Fruit fly (Drosophila melanogaster) whole organism, embryonic: ENCODE results near the gene slp1.
A peak's percentile ranks its signal among the peaks of the same experiment; 100 is the strongest.

Experiments
- Abd-B ChIP-seq: fragments of 200-800 bp; sonication (Bioruptor generic); optimal IDR thresholded peaks from 2 replicates; lab custom pipeline; 2018; ENCODE audit warnings: missing biosample characterization, mild to moderate bottlenecking, missing genetic modification characterization, moderate library complexity
- Aef1 ChIP-seq: fragments of 200-800 bp; sonication (Bioruptor generic); IDR thresholded peaks from 3 replicates; pipeline ENCODE4 v1.3.6; 2022; ENCODE audit warnings: missing biosample characterization, missing genetic modification characterization
- CG13424 ChIP-seq: fragments of 200-800 bp; sonication (Bioruptor generic); optimal IDR thresholded peaks from 2 replicates; lab custom pipeline; 2019; ENCODE audit warnings: missing biosample characterization, mild to moderate bottlenecking, missing genetic modification characterization, moderate library complexity
- CG13624 ChIP-seq: fragments of 200-800 bp; sonication (Bioruptor generic); optimal IDR thresholded peaks from 2 replicates; lab custom pipeline; 2016; ENCODE audit warnings: missing biosample characterization, missing genetic modification characterization
- CG15696 ChIP-seq: fragments of 200-800 bp; sonication (Bioruptor generic); optimal IDR thresholded peaks from 2 replicates; lab custom pipeline; 2019; ENCODE audit warnings: missing biosample characterization, mild to moderate bottlenecking, missing genetic modification characterization, moderate library complexity
- CG1602 ChIP-seq: fragments of 200-800 bp; sonication (Bioruptor generic); optimal IDR thresholded peaks from 3 replicates; lab custom pipeline; 2016; ENCODE audit warnings: missing biosample characterization, missing genetic modification characterization
- CG17361 ChIP-seq: fragments of 200-800 bp; sonication (Bioruptor generic); IDR thresholded peaks from 3 replicates; pipeline ENCODE4 v1.3.6; 2022; ENCODE audit warnings: missing biosample characterization, missing genetic modification characterization
- CG18262 ChIP-seq: fragments of 200-800 bp; optimal IDR thresholded peaks from 3 replicates; lab custom pipeline; 2019; ENCODE audit warnings: missing biosample characterization, mild to moderate bottlenecking, missing genetic modification characterization, moderate library complexity
- CG2875 ChIP-seq: fragments of 200-800 bp; sonication (Bioruptor generic); optimal IDR thresholded peaks from 2 replicates; lab custom pipeline; 2017; ENCODE audit warnings: missing biosample characterization, mild to moderate bottlenecking, missing genetic modification characterization, missing genetic modification reagents
- CG3065 ChIP-seq: fragments of 200-800 bp; sonication (Bioruptor generic); optimal IDR thresholded peaks from 2 replicates; lab custom pipeline; 2016; ENCODE audit warnings: missing biosample characterization, missing genetic modification characterization
- CG31224 ChIP-seq: fragments of 200-800 bp; sonication (Bioruptor generic); IDR thresholded peaks from 2 replicates; pipeline ENCODE4 v1.3.6; 2022; ENCODE audit warnings: missing biosample characterization, missing genetic modification characterization
- CG3281 ChIP-seq: fragments of 200-800 bp; sonication (Bioruptor generic); optimal IDR thresholded peaks from 3 replicates; lab custom pipeline; 2017; ENCODE audit warnings: missing biosample characterization, mild to moderate bottlenecking, missing genetic modification characterization
- CG4424 ChIP-seq: fragments of 200-800 bp; sonication (Bioruptor generic); optimal IDR thresholded peaks from 3 replicates; lab custom pipeline; 2016; ENCODE audit warnings: missing biosample characterization, missing genetic modification characterization
- CG5953 ChIP-seq: fragments of 200-800 bp; sonication (Bioruptor generic); IDR thresholded peaks from 2 replicates; pipeline ENCODE4 v1.3.6; 2022; ENCODE audit warnings: missing biosample characterization, missing genetic modification characterization
- CG6654 ChIP-seq: fragments of 200-800 bp; sonication (Bioruptor generic); optimal IDR thresholded peaks from 2 replicates; lab custom pipeline; 2017; ENCODE audit warnings: missing biosample characterization, mild to moderate bottlenecking, missing genetic modification characterization
- CG7271 ChIP-seq: fragments of 200-800 bp; sonication (Bioruptor generic); optimal IDR thresholded peaks from 2 replicates; lab custom pipeline; 2018; ENCODE audit warnings: missing biosample characterization, mild to moderate bottlenecking, missing genetic modification characterization, moderate library complexity
- CG7372 ChIP-seq: fragments of 200-800 bp; sonication (Bioruptor generic); IDR thresholded peaks from 2 replicates; pipeline ENCODE4 v1.3.6; 2022; ENCODE audit warnings: missing biosample characterization, missing genetic modification characterization
- CG7786 ChIP-seq: fragments of 200-800 bp; sonication (Bioruptor generic); optimal IDR thresholded peaks from 2 replicates; lab custom pipeline; 2016; ENCODE audit warnings: missing biosample characterization, missing genetic modification characterization
- CG8290 ChIP-seq, 3 experiments: fragments of 200-800 bp; sonication (Bioruptor generic); optimal IDR thresholded peaks; 2 replicates each; lab custom pipeline; 2016 to 2019; ENCODE audit warnings: missing biosample characterization in 3 of 3, missing genetic modification characterization in 3 of 3, mild to moderate bottlenecking in 2 of 3, moderate library complexity in 1 of 3
- CG9932 ChIP-seq: fragments of 200-800 bp; sonication (Bioruptor generic); IDR thresholded peaks from 2 replicates; pipeline ENCODE4 v1.3.6; 2022; ENCODE audit warnings: missing biosample characterization, missing genetic modification characterization
- CTCF ChIP-seq: fragments of 200-800 bp; sonication (Bioruptor generic); optimal IDR thresholded peaks from 2 replicates; lab custom pipeline; 2017; ENCODE audit warnings: missing biosample characterization, mild to moderate bottlenecking, missing genetic modification characterization, moderate library complexity
- Dp ChIP-seq: fragments of 200-800 bp; sonication (Bioruptor generic); optimal IDR thresholded peaks from 2 replicates; lab custom pipeline; 2018; ENCODE audit warnings: missing biosample characterization, mild to moderate bottlenecking, missing genetic modification characterization, moderate library complexity
- Hand ChIP-seq: fragments of 200-800 bp; sonication (Bioruptor generic); optimal IDR thresholded peaks from 2 replicates; lab custom pipeline; 2017; ENCODE audit warnings: mild to moderate bottlenecking, missing biosample characterization, missing genetic modification reagents, missing genetic modification characterization
- Max ChIP-seq: fragments of 200-800 bp; sonication (Bioruptor generic); optimal IDR thresholded peaks from 2 replicates; lab custom pipeline; 2016; ENCODE audit warnings: missing biosample characterization, mild to moderate bottlenecking, missing genetic modification characterization
- Myb ChIP-seq: fragments of 200-800 bp; sonication (Bioruptor generic); optimal IDR thresholded peaks from 2 replicates; lab custom pipeline; 2016; ENCODE audit warnings: missing biosample characterization, missing genetic modification characterization
- Sin3A ChIP-seq: fragments of >200 bp; optimal IDR thresholded peaks from 2 replicates; lab custom pipeline; 2018
- Stat92E ChIP-seq, 3 experiments: fragments of >200 bp in 2 of 3; fragments of 200-800 bp in 1 of 3; sonication (Bioruptor generic) in 1 of 3; optimal IDR thresholded peaks; 2 replicates each; lab custom pipeline; 2017 to 2019; ENCODE audit warnings: missing biosample characterization in 3 of 3, missing genetic modification characterization in 3 of 3, mild to moderate bottlenecking in 1 of 3, moderate library complexity in 1 of 3
- Taf1 ChIP-seq: fragments of 200-800 bp; sonication (Bioruptor generic); IDR thresholded peaks from 2 replicates; pipeline ENCODE4 v1.3.6; 2022; ENCODE audit warnings: missing biosample characterization, missing genetic modification characterization
- bowl ChIP-seq: fragments of 200-800 bp; sonication (Bioruptor generic); IDR thresholded peaks from 2 replicates; pipeline ENCODE4 v1.3.6; 2022; ENCODE audit warnings: missing biosample characterization, missing genetic modification characterization
- dati ChIP-seq: fragments of 200-800 bp; sonication (Bioruptor generic); IDR thresholded peaks from 2 replicates; pipeline ENCODE4 v1.3.6; 2022; ENCODE audit warnings: missing biosample characterization, missing genetic modification characterization
- dimm ChIP-seq: fragments of 200-800 bp; sonication (Bioruptor generic); IDR thresholded peaks from 2 replicates; pipeline ENCODE4 v1.3.6; 2022; ENCODE audit warnings: missing biosample characterization, missing genetic modification characterization
- dmrt11E ChIP-seq: fragments of 200-800 bp; sonication (Bioruptor generic); optimal IDR thresholded peaks from 3 replicates; lab custom pipeline; 2018; ENCODE audit warnings: missing biosample characterization, mild to moderate bottlenecking, missing genetic modification characterization, moderate library complexity
- dpn ChIP-seq, 2 experiments: fragments of 200-800 bp; sonication (Bioruptor generic); optimal IDR thresholded peaks; 3 replicates each; lab custom pipeline; 2016; ENCODE audit warnings: missing biosample characterization in 2 of 2, missing genetic modification characterization in 2 of 2
- insv ChIP-seq, 2 experiments: fragments of 200-800 bp; sonication (Bioruptor generic); optimal IDR thresholded peaks; 3 replicates each; lab custom pipeline; 2016 to 2018; ENCODE audit warnings: missing biosample characterization in 2 of 2, missing genetic modification characterization in 2 of 2
- inv ChIP-seq: fragments of 200-800 bp; sonication (Bioruptor generic); IDR thresholded peaks from 2 replicates; pipeline ENCODE4 v1.3.6; 2022; ENCODE audit warnings: missing biosample characterization, missing genetic modification characterization; ENCODE audit not compliant: partially characterized antibody
- klu ChIP-seq: fragments of 200-800 bp; sonication (Bioruptor generic); IDR thresholded peaks from 2 replicates; pipeline ENCODE4 v1.3.6; 2022; ENCODE audit warnings: missing biosample characterization, missing genetic modification characterization
- lmd ChIP-seq: fragments of 200-800 bp; sonication (Bioruptor generic); IDR thresholded peaks from 2 replicates; pipeline ENCODE4 v1.3.6; 2022; ENCODE audit warnings: missing biosample characterization, missing genetic modification characterization
- phol ChIP-seq: fragments of 200-800 bp; sonication (Bioruptor generic); optimal IDR thresholded peaks from 3 replicates; lab custom pipeline; 2018; ENCODE audit warnings: missing biosample characterization, mild to moderate bottlenecking, missing genetic modification characterization, moderate library complexity
- scrt ChIP-seq: fragments of 200-800 bp; sonication (Bioruptor generic); optimal IDR thresholded peaks from 2 replicates; lab custom pipeline; 2018; ENCODE audit warnings: missing biosample characterization, mild to moderate bottlenecking, missing genetic modification characterization, moderate library complexity
- slou ChIP-seq: fragments of 200-800 bp; sonication (Bioruptor generic); optimal IDR thresholded peaks from 3 replicates; lab custom pipeline; 2016; ENCODE audit warnings: missing biosample characterization, missing genetic modification characterization
- sna ChIP-seq: fragments of 200-800 bp; sonication (Bioruptor generic); IDR thresholded peaks from 2 replicates; pipeline ENCODE4 v1.3.6; 2022; ENCODE audit warnings: missing biosample characterization, missing genetic modification characterization; ENCODE audit not compliant: partially characterized antibody
- stc ChIP-seq: fragments of 200-800 bp; sonication (Bioruptor generic); IDR thresholded peaks from 2 replicates; pipeline ENCODE4 v1.3.6; 2022; ENCODE audit warnings: missing biosample characterization, missing genetic modification characterization
- sug ChIP-seq: fragments of 200-800 bp; optimal IDR thresholded peaks from 2 replicates; lab custom pipeline; 2019; ENCODE audit warnings: missing biosample characterization, mild to moderate bottlenecking, missing genetic modification characterization, moderate library complexity
- tin ChIP-seq: fragments of 200-800 bp; sonication (Bioruptor generic); optimal IDR thresholded peaks from 3 replicates; lab custom pipeline; 2016; ENCODE audit warnings: missing biosample characterization, missing genetic modification characterization
- tio ChIP-seq: fragments of 200-800 bp; sonication (Bioruptor generic); optimal IDR thresholded peaks from 2 replicates; lab custom pipeline; 2017; ENCODE audit warnings: missing biosample characterization, missing genetic modification characterization, inconsistent platforms
- trem ChIP-seq: fragments of 200-800 bp; optimal IDR thresholded peaks from 3 replicates; lab custom pipeline; 2019; ENCODE audit warnings: missing biosample characterization, mild to moderate bottlenecking, missing genetic modification characterization, moderate library complexity
- twi ChIP-seq: fragments of 200-800 bp; optimal IDR thresholded peaks from 2 replicates; lab custom pipeline; 2019; ENCODE audit warnings: missing biosample characterization, mild to moderate bottlenecking, missing genetic modification characterization, moderate library complexity
- z ChIP-seq: fragments of 200-800 bp; sonication (Bioruptor generic); IDR thresholded peaks from 3 replicates; pipeline ENCODE4 v1.3.6; 2022; ENCODE audit warnings: missing biosample characterization, missing genetic modification characterization

Gene slp1

dm6 chr2L:3805274-3806196 is 19.9 kb upstream of the slp1 start (continued):
- TF ChIP-seq dimm (GFP tag; lab: Robert Waterston, UW) (no peak), dpn (GFP tag; optimal IDR thresholded peaks at IDR 0.05; lab: Kevin White, UChicago) (no peak), CG15696 (no peak), CG7372 (no peak), Aef1 (no peak; the same call in 2 of the 3 replicates), CG6654 (GFP tag; lab: Kevin White, UChicago) (no peak), trem (tag; lab: Kevin White, UChicago) (peak; percentile 10), phol (peak; percentile 68), Hand (GFP tag; lab: Kevin White, UChicago) (no peak), lmd (no peak), bowl (GFP tag; lab: Robert Waterston, UW) (peak; percentile 70; the same call in 1 of the 2 replicates), CG31224 (no peak), dati (no peak), insv (GFP tag; optimal IDR thresholded peaks at IDR 0.05; lab: Kevin White, UChicago) (no peak), CG17361 (GFP tag; lab: Robert Waterston, UW) (peak; percentile 20; the same call in 2 of the 3 replicates), tin (GFP tag; lab: Kevin White, UChicago) (peak; percentile 6), CG4424 (GFP tag; lab: Kevin White, UChicago) (peak; percentile 44), klu (GFP tag; lab: Robert Waterston, UW) (no peak), sug (tag; lab: Kevin White, UChicago) (no peak), CG5953 (0 out of 2 replicates have a peak, but pooled peaks have one; percentile 22), z (GFP tag; lab: Robert Waterston, UW) (0 out of 3 replicates have a peak, but pooled peaks have one; percentile 52), inv (GFP tag; lab: Robert Waterston, UW) (0 out of 2 replicates have a peak, but pooled peaks have one; percentile 27), CG18262 (tag; lab: Kevin White, UChicago) (peak; percentile 78), Taf1 (no peak), CG13424 (tag; lab: Kevin White, UChicago) (peak; percentile 63), Abd-B (GFP tag; lab: Kevin White, UChicago) (peak; percentile 38), CG1602 (peak; percentile 37), stc (GFP tag; lab: Robert Waterston, UW) (no peak), Stat92E (GFP tag; optimal IDR thresholded peaks at IDR 0.05; lab: Kevin White, UChicago) (no peak), Dp (no peak), Sin3A (lab: Kevin White, UChicago) (no peak), CG3065 (GFP tag; lab: Kevin White, UChicago) (no peak), CG9932 (GFP tag; lab: Robert Waterston, UW) (no peak), CG2875 (GFP tag; lab: Kevin White, UChicago) (no peak), scrt (GFP tag; lab: Kevin White, UChicago) (no peak), Max (GFP tag; lab: Kevin White, UChicago) (peak; percentile 4), Myb (GFP tag; lab: Kevin White, UChicago) (no peak), CG7786 (GFP tag; lab: Kevin White, UChicago) (no peak), dmrt11E (tag; lab: Kevin White, UChicago) (peak; percentile 39), CTCF (no peak), CG13624 (GFP tag; lab: Kevin White, UChicago) (no peak), sna (GFP tag; lab: Robert Waterston, UW) (no peak), CG3281 (GFP tag; lab: Kevin White, UChicago) (no peak), slou (no peak), CG7271 (tag; lab: Kevin White, UChicago) (no peak), CG8290 (GFP tag; optimal IDR thresholded peaks at IDR 0.05; lab: Kevin White, UChicago) (no peak), CG8290 (tag; optimal IDR thresholded peaks at IDR 0.05; lab: Kevin White, UChicago) (peak in 1 of 2 experiments; percentile 44), tio (GFP tag; lab: Kevin White, UChicago) (peak; percentile 43), twi (tag; lab: Kevin White, UChicago) (peak; percentile 0)
